Worm (Caenorhabditis elegans) whole organism, early embryonic: ENCODE data around the gene clec-156.

Experiments
- ama-1 ChIP-seq: fragments of 150-350 bp; optimal IDR thresholded peaks from 2 replicates; lab custom pipeline; 2014
- flt-1 ChIP-seq: fragments of 200-800 bp; sonication (Bioruptor generic); IDR thresholded peaks from 2 replicates; pipeline ENCODE4 v1.3.6; 2022; ENCODE audit warnings: missing genetic modification characterization, missing compliant biosample characterization
- scrt-1 ChIP-seq: fragments of 200-800 bp; sonication (Bioruptor generic); IDR thresholded peaks from 2 replicates; pipeline ENCODE4 v1.3.6; 2022; ENCODE audit warnings: missing genetic modification characterization, missing compliant biosample characterization

- no peak for TF ChIP-seq flt-1 (GFP tag; lab: Robert Waterston, UW)
- no peak for TF ChIP-seq ama-1 (lab: Kevin White, UChicago)
- no peak for TF ChIP-seq scrt-1 (GFP tag; lab: Robert Waterston, UW)
Observed at ce11 chrIII:4887291-4887690, 45.2 kb upstream of the clec-156 start, which contains the start of gene clec-6.
